Worm (Caenorhabditis elegans): ENCODE measurements around the gene Y64G10A.1.

Gene Y64G10A.1

ce11 chrIV:14257528-14257927, 18.7 kb upstream of the Y64G10A.1 start:
- TF ChIP-seq nhr-232 (tag; optimal IDR thresholded peaks at IDR 0.05) (no peak), npax-4 (tag; optimal IDR thresholded peaks at IDR 0.05) (no peak), unc-55 (GFP tag; optimal IDR thresholded peaks at IDR 0.05) (no peak), elt-2 (tag; optimal IDR thresholded peaks at IDR 0.05) (no peak), ceh-31 (tag; optimal IDR thresholded peaks at IDR 0.05) (no peak)

ce11 chrIV:14255605-14256004, 16.7 kb upstream of the Y64G10A.1 start:
- TF ChIP-seq C38D4.7 (GFP tag; optimal IDR thresholded peaks at IDR 0.05): no peak
- TF ChIP-seq pros-1 (tag; optimal IDR thresholded peaks at IDR 0.05): no peak
- TF ChIP-seq elt-4 (tag; optimal IDR thresholded peaks at IDR 0.05): no peak
- TF ChIP-seq gmeb-2 (tag; optimal IDR thresholded peaks at IDR 0.05): no peak
- no peak for TF ChIP-seq rnt-1 (tag; optimal IDR thresholded peaks at IDR 0.05)
- no peak for TF ChIP-seq hlh-30 (tag; optimal IDR thresholded peaks at IDR 0.05; ENCODE audit: insufficient read depth)
- TF ChIP-seq tbx-7 (tag; optimal IDR thresholded peaks at IDR 0.05): no peak
- TF ChIP-seq unc-3 (GFP tag; conservative IDR thresholded peaks at IDR 0.05): no peak
- TF ChIP-seq unc-3 (tag; optimal IDR thresholded peaks at IDR 0.05): no peak
- no peak for TF ChIP-seq nfya-1 (tag; optimal IDR thresholded peaks at IDR 0.05)
- TF ChIP-seq hlh-6 (tag; optimal IDR thresholded peaks at IDR 0.05): no peak
- no peak for TF ChIP-seq ceh-30 (tag; optimal IDR thresholded peaks at IDR 0.05)
- TF ChIP-seq ceh-14 (tag; optimal IDR thresholded peaks at IDR 0.05): no peak
- no peak for TF ChIP-seq Y22D7AL.16 (tag; optimal IDR thresholded peaks at IDR 0.05)
- no peak for TF ChIP-seq pax-1 (tag; optimal IDR thresholded peaks at IDR 0.05)

- TF ChIP-seq pat-9 (tag; optimal IDR thresholded peaks at IDR 0.05): no peak
- peak; percentile 36 for TF ChIP-seq elt-2 (tag; optimal IDR thresholded peaks at IDR 0.05)
Measured at ce11 chrIV:14250113-14250512, 11.2 kb upstream of the Y64G10A.1 start, which contains the start of gene srab-24. srab-24 (minus strand) TSS chrIV:14250213.

ce11 chrIV:14249447-14249846, 10.6 kb upstream of the Y64G10A.1 start:
- peak; percentile 90 for TF ChIP-seq nfya-1 (tag; optimal IDR thresholded peaks at IDR 0.05)
- TF ChIP-seq ceh-6 (GFP tag; optimal IDR thresholded peaks at IDR 0.05): no peak

DNA sequence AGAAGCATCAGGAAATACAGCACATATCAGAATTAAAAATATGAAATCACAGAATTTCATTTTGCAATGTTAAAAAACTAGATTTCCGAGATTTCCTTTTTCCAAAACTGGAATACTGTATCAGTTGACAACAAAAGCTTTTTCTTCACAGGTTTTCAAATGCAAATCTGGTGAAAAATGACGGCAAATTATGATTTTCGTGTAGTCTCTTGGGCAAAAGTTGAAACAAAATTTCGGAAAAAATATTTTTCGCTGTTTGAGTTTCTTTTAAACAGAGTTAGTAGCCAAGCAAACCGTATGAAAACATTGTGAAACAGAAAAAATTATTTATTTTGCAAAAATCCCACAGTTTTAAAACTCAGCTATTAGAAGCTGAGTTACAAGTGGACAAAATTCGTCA, 5.5 kb upstream of the Y64G10A.1 start, which contains the start of gene Y64G10A.2:
Gene Y64G10A.2, minus strand, starts transcription at position 101 of the 400 bp plus-strand sequence.
- TF ChIP-seq madf-2 (tag; optimal IDR thresholded peaks at IDR 0.05): no peak
- no peak for TF ChIP-seq hlh-8 (tag; optimal IDR thresholded peaks at IDR 0.05)
- TF ChIP-seq ceh-24 (tag; optimal IDR thresholded peaks at IDR 0.05): no peak
- no peak for TF ChIP-seq mec-3 (tag; optimal IDR thresholded peaks at IDR 0.05; ENCODE audit: borderline replicate concordance)
- TF ChIP-seq C38D4.7 (GFP tag; optimal IDR thresholded peaks at IDR 0.05): no peak
- TF ChIP-seq ceh-18 (tag; optimal IDR thresholded peaks at IDR 0.05): no peak
- TF ChIP-seq ztf-16 (tag; optimal IDR thresholded peaks at IDR 0.05): no peak
- no peak for TF ChIP-seq lin-11 (tag; optimal IDR thresholded peaks at IDR 0.05)
- no peak for TF ChIP-seq eyg-1 (tag; optimal IDR thresholded peaks at IDR 0.05)

- no peak for TF ChIP-seq nfya-1 (tag; optimal IDR thresholded peaks at IDR 0.05)
- no peak for TF ChIP-seq rnt-1 (tag; optimal IDR thresholded peaks at IDR 0.05)
- TF ChIP-seq ceh-45 (GFP tag; IDR thresholded peaks at IDR 0.05): no peak
- no peak for TF ChIP-seq C08G9.2 (tag; optimal IDR thresholded peaks at IDR 0.05)
- TF ChIP-seq K02D7.2 (tag; optimal IDR thresholded peaks at IDR 0.05): no peak
- TF ChIP-seq hlh-15 (tag; optimal IDR thresholded peaks at IDR 0.05): no peak
- TF ChIP-seq sdc-2 (tag; optimal IDR thresholded peaks at IDR 0.05): no peak
- no peak for TF ChIP-seq eyg-1 (tag; optimal IDR thresholded peaks at IDR 0.05)
- TF ChIP-seq hlh-30 (tag; optimal IDR thresholded peaks at IDR 0.05; ENCODE audit: insufficient read depth): no peak
- no peak for TF ChIP-seq ceh-6 (GFP tag; optimal IDR thresholded peaks at IDR 0.05)
- no peak for TF ChIP-seq zip-5 (tag; optimal IDR thresholded peaks at IDR 0.05)
- no peak for TF ChIP-seq tbx-2 (tag; optimal IDR thresholded peaks at IDR 0.05)
- no peak for TF ChIP-seq pag-3 (tag; optimal IDR thresholded peaks at IDR 0.05; ENCODE audit: borderline replicate concordance)
- TF ChIP-seq hlh-6 (tag; optimal IDR thresholded peaks at IDR 0.05): no peak
- no peak for TF ChIP-seq ceh-24 (tag; optimal IDR thresholded peaks at IDR 0.05)
- TF ChIP-seq mec-3 (tag; optimal IDR thresholded peaks at IDR 0.05; ENCODE audit: borderline replicate concordance): no peak
- no peak for TF ChIP-seq madf-2 (tag; optimal IDR thresholded peaks at IDR 0.05)
- TF ChIP-seq ttx-3 (tag; optimal IDR thresholded peaks at IDR 0.05): no peak
Measured at ce11 chrIV:14241382-14242122, 2.7 kb upstream of the Y64G10A.1 start, which contains the start of gene Y64G10A.10. Y64G10A.10 (minus strand) TSS chrIV:14241432.
